Worm (Caenorhabditis elegans) whole organism, late embryonic: Measurements from ENCODE around the gene F09B9.4.

Experiments used
- T23F11.4 ChIP-seq: fragments of 200-800 bp; sonication (Bioruptor generic); optimal IDR thresholded peaks from 2 replicates; lab custom pipeline; 2018; ENCODE audit warnings: mild to moderate bottlenecking, missing genetic modification characterization, missing compliant biosample characterization
- ama-1 ChIP-seq: fragments of 150-350 bp; optimal IDR thresholded peaks from 2 replicates; lab custom pipeline; 2014
- ceh-45 ChIP-seq: fragments of 200-800 bp; sonication (Bioruptor generic); IDR thresholded peaks from 2 replicates; pipeline ENCODE4 v1.3.6; 2022; ENCODE audit warnings: missing genetic modification reagents, missing genetic modification characterization, missing compliant biosample characterization
- elt-4 ChIP-seq: sonication (generic microtip); optimal IDR thresholded peaks from 2 replicates; lab custom pipeline; 2016; ENCODE audit warnings: missing genetic modification characterization, missing compliant biosample characterization
- hlh-8 ChIP-seq: sonication (generic microtip); optimal IDR thresholded peaks from 2 replicates; lab custom pipeline; 2016; ENCODE audit warnings: missing genotype, missing genetic modification characterization, missing compliant biosample characterization
- nfya-1 ChIP-seq: sonication (generic microtip); optimal IDR thresholded peaks from 2 replicates; lab custom pipeline; 2017; ENCODE audit warnings: missing genetic modification characterization, mild to moderate bottlenecking, missing compliant biosample characterization, antibody characterized with exemption, moderate library complexity
- pha-4 ChIP-seq: fragments of 150-350 bp; optimal IDR thresholded peaks from 2 replicates; lab custom pipeline; 2018; ENCODE audit warnings: missing biosample characterization, missing genetic modification reagents, missing genetic modification characterization
- sdc-2 ChIP-seq: sonication (generic microtip); optimal IDR thresholded peaks from 2 replicates; lab custom pipeline; 2016; ENCODE audit warnings: missing genotype, missing genetic modification characterization, missing compliant biosample characterization

ce11 chrX:10205321-10205720, 44.9 kb downstream of the F09B9.4 start, which contains the start of gene sex-1:
- no peak for TF ChIP-seq ceh-45
- no peak for TF ChIP-seq T23F11.4 (GFP tag; lab: Kevin White, UChicago)
- TF ChIP-seq elt-4 (tag; lab: Kevin White, UChicago), result no peak
- no peak for TF ChIP-seq hlh-8 (tag; lab: Kevin White, UChicago)
- no peak for TF ChIP-seq nfya-1 (tag; lab: Kevin White, UChicago)
- TF ChIP-seq pha-4, result no peak
- TF ChIP-seq sdc-2, result no peak
- no peak for TF ChIP-seq ama-1
